Worm (Caenorhabditis elegans): ENCODE measurements around the gene apl-1.

- no peak for TF ChIP-seq xnd-1 (tag; optimal IDR thresholded peaks at IDR 0.05)
- TF ChIP-seq Y53G8AR.9 (GFP tag; conservative IDR thresholded peaks at IDR 0.05): no peak
- TF ChIP-seq mes-4 (tag; optimal IDR thresholded peaks at IDR 0.05): no peak
- TF ChIP-seq snpc-1.3 (tag; optimal IDR thresholded peaks at IDR 0.05; ENCODE audit: insufficient read depth): no peak
- no peak for TF ChIP-seq efl-1 (GFP tag; optimal IDR thresholded peaks at IDR 0.05)
- TF ChIP-seq ama-1 (optimal IDR thresholded peaks at IDR 0.05): no peak
- TF ChIP-seq ama-1 (GFP tag; optimal IDR thresholded peaks at IDR 0.05): no peak
These were observed 12.8 kb upstream of the apl-1 start for ce11 chrX:5129447-5129846.

Measured in whole organism, young adult.